Fruit fly (Drosophila melanogaster): ENCODE measurements around the gene Usp12-46.

Gene Usp12-46

dm6 chr3R:22747423-22748090 is 3.1 kb upstream of the Usp12-46 start, which contains the start of gene CG17141 (continued):
- TF ChIP-seq amos (GFP tag; IDR thresholded peaks at IDR 0.05; ENCODE audit: partially characterized antibody), result peak; percentile 40; the same call in 1 of the 2 replicates
- TF ChIP-seq CG17568 (GFP tag; optimal IDR thresholded peaks at IDR 0.05), result no peak
- no peak for TF ChIP-seq CG14441 (GFP tag; IDR thresholded peaks at IDR 0.05)
- no peak for TF ChIP-seq sim (GFP tag; IDR thresholded peaks at IDR 0.05)
- no peak for TF ChIP-seq tll (GFP tag; optimal IDR thresholded peaks at IDR 0.05)
- TF ChIP-seq CG3065 (GFP tag; optimal IDR thresholded peaks at IDR 0.05), result no peak
- TF ChIP-seq toy (GFP tag; IDR thresholded peaks at IDR 0.05), result no peak
- TF ChIP-seq psq (GFP tag; optimal IDR thresholded peaks at IDR 0.05), result no peak
- TF ChIP-seq tx (GFP tag; optimal IDR thresholded peaks at IDR 0.05), result no peak
- no peak for TF ChIP-seq Nf-YC (tag; optimal IDR thresholded peaks at IDR 0.05)
- no peak for TF ChIP-seq dimm (GFP tag; IDR thresholded peaks at IDR 0.05)
- TF ChIP-seq Sin3A (optimal IDR thresholded peaks at IDR 0.05), result peak; percentile 22
- TF ChIP-seq CG3847 (GFP tag; IDR thresholded peaks at IDR 0.05), result peak; percentile 64
- TF ChIP-seq E2f1 (GFP tag; IDR thresholded peaks at IDR 0.05), result no peak
- TF ChIP-seq ash1 (GFP tag; optimal IDR thresholded peaks at IDR 0.05), result no peak
- no peak for TF ChIP-seq CG9876 (GFP tag; optimal IDR thresholded peaks at IDR 0.05)
- no peak for TF ChIP-seq CG15011 (GFP tag; optimal IDR thresholded peaks at IDR 0.05)
- TF ChIP-seq Xrp1 (GFP tag; IDR thresholded peaks at IDR 0.05), result no peak
- TF ChIP-seq CG12769 (tag; optimal IDR thresholded peaks at IDR 0.05), result no peak
- TF ChIP-seq Myb (GFP tag; optimal IDR thresholded peaks at IDR 0.05), result peak; percentile 87
- no peak for TF ChIP-seq Gsc (GFP tag; IDR thresholded peaks at IDR 0.05)
- no peak for TF ChIP-seq bigmax (GFP tag; optimal IDR thresholded peaks at IDR 0.05)
- TF ChIP-seq CG42726 (GFP tag; IDR thresholded peaks at IDR 0.05; ENCODE audit: partially characterized antibody), result no peak
- no peak for TF ChIP-seq so (GFP tag; IDR thresholded peaks at IDR 0.05)
- no peak for TF ChIP-seq Hsf (GFP tag; optimal IDR thresholded peaks at IDR 0.05)
- TF ChIP-seq Aef1 (GFP tag; IDR thresholded peaks at IDR 0.05), result no peak
- peak; percentile 6 for TF ChIP-seq CG17829 (tag; optimal IDR thresholded peaks at IDR 0.05)
- no peak for TF ChIP-seq MTF-1 (GFP tag; optimal IDR thresholded peaks at IDR 0.05; ENCODE audit: borderline replicate concordance)
- TF ChIP-seq CG2116 (GFP tag; optimal IDR thresholded peaks at IDR 0.05), result peak; percentile 32
- TF ChIP-seq CG12104 (GFP tag; optimal IDR thresholded peaks at IDR 0.05), result no peak
- peak; percentile 61 for TF ChIP-seq ato (GFP tag; IDR thresholded peaks at IDR 0.05; ENCODE audit: partially characterized antibody)
- no peak for TF ChIP-seq Lhr (GFP tag; optimal IDR thresholded peaks at IDR 0.05)
- no peak for TF ChIP-seq aop (GFP tag; IDR thresholded peaks at IDR 0.05)
- TF ChIP-seq CG4854 (GFP tag; optimal IDR thresholded peaks at IDR 0.05), result no peak
- TF ChIP-seq onecut (GFP tag; IDR thresholded peaks at IDR 0.05), result no peak
- no peak for TF ChIP-seq lmd (GFP tag; IDR thresholded peaks at IDR 0.05)
- no peak for TF ChIP-seq Spps (tag; optimal IDR thresholded peaks at IDR 0.05)
- TF ChIP-seq lola (GFP tag; optimal IDR thresholded peaks at IDR 0.05), result no peak
- no peak for TF ChIP-seq twi (tag; optimal IDR thresholded peaks at IDR 0.05)
- no peak for TF ChIP-seq grn (GFP tag; optimal IDR thresholded peaks at IDR 0.05)
- TF ChIP-seq Med (GFP tag), result peak; percentile 73
- TF ChIP-seq CG9215 (GFP tag; IDR thresholded peaks at IDR 0.05), result no peak
- no peak for TF ChIP-seq NFAT (GFP tag; IDR thresholded peaks at IDR 0.05)
- TF ChIP-seq CG18619 (GFP tag; optimal IDR thresholded peaks at IDR 0.05), result no peak
- TF ChIP-seq salm (tag; optimal IDR thresholded peaks at IDR 0.05), result no peak
- no peak for TF ChIP-seq CG30403 (GFP tag; optimal IDR thresholded peaks at IDR 0.05)
- TF ChIP-seq gro (GFP tag; optimal IDR thresholded peaks at IDR 0.05), result no peak
- TF ChIP-seq Atf3 (GFP tag; optimal IDR thresholded peaks at IDR 0.05), result no peak
- no peak for TF ChIP-seq CG2199 (GFP tag; IDR thresholded peaks at IDR 0.05)
- peak; percentile 70 for TF ChIP-seq HLHmδ (GFP tag; optimal IDR thresholded peaks at IDR 0.05)
- TF ChIP-seq tna (GFP tag; IDR thresholded peaks at IDR 0.05; ENCODE audit: partially characterized antibody), result no peak

All from whole organism, embryonic.